Worm (Caenorhabditis elegans) whole organism, L3 larva: Measurements from ENCODE around the gene clc-2.

Source experiments
- ama-1 ChIP-seq: fragments of 150-350 bp; optimal IDR thresholded peaks from 2 replicates; lab custom pipeline; 2018
- ceh-82 ChIP-seq: fragments of 150-350 bp; optimal IDR thresholded peaks from 2 replicates; lab custom pipeline; 2014; ENCODE audit warnings: missing biosample characterization, missing genetic modification characterization
- elt-2 ChIP-seq: sonication (generic microtip); optimal IDR thresholded peaks from 2 replicates; lab custom pipeline; 2016; ENCODE audit warnings: missing genetic modification reagents, mild to moderate bottlenecking, missing genetic modification characterization, missing compliant biosample characterization
- fkh-10 ChIP-seq: sonication (generic microtip); optimal IDR thresholded peaks from 2 replicates; lab custom pipeline; 2017; ENCODE audit warnings: missing biosample characterization, missing genetic modification reagents, missing genetic modification characterization
- jun-1 ChIP-seq: fragments of 150-350 bp; optimal IDR thresholded peaks from 2 replicates; lab custom pipeline; 2014; ENCODE audit warnings: missing biosample characterization, missing genetic modification reagents, missing genetic modification characterization
- nhr-11 ChIP-seq: fragments of 150-350 bp; optimal IDR thresholded peaks from 2 replicates; lab custom pipeline; 2014; ENCODE audit warnings: missing biosample characterization, missing genetic modification characterization
- nhr-237 ChIP-seq: fragments of 150-350 bp; optimal IDR thresholded peaks from 2 replicates; lab custom pipeline; 2014; ENCODE audit warnings: missing biosample characterization, missing genetic modification characterization
- nhr-43 ChIP-seq: sonication (generic microtip); optimal IDR thresholded peaks from 2 replicates; lab custom pipeline; 2016; ENCODE audit warnings: mild to moderate bottlenecking, missing genetic modification characterization, missing compliant biosample characterization; ENCODE audit not compliant: poor library complexity, severe bottlenecking
- nhr-76 ChIP-seq: fragments of 150-350 bp; sonication (generic microtip); optimal IDR thresholded peaks from 5 replicates; lab custom pipeline; 2014; ENCODE audit warnings: missing biosample characterization, missing genetic modification characterization
- pqm-1 ChIP-seq: fragments of 150-350 bp; optimal IDR thresholded peaks from 2 replicates; lab custom pipeline; 2017; ENCODE audit warnings: missing biosample characterization, missing genetic modification characterization, inconsistent platforms
- snpc-4 ChIP-seq: fragments of 150-350 bp; optimal IDR thresholded peaks from 2 replicates; lab custom pipeline; 2014; ENCODE audit warnings: missing biosample characterization, missing genetic modification characterization
- tbx-2 ChIP-seq: sonication (generic microtip); optimal IDR thresholded peaks from 2 replicates; lab custom pipeline; 2016; ENCODE audit warnings: mild to moderate bottlenecking, missing genetic modification characterization, missing compliant biosample characterization
- unc-62 ChIP-seq: fragments of 150-350 bp; sonication (generic microtip); optimal IDR thresholded peaks from 4 replicates; lab custom pipeline; 2014; ENCODE audit warnings: missing biosample characterization, missing genetic modification reagents, missing genetic modification characterization

- TF ChIP-seq snpc-4 (tag; lab: Kevin White, UChicago) = no peak
- no peak for TF ChIP-seq nhr-11 (tag; lab: Kevin White, UChicago)
- peak; percentile 6 for TF ChIP-seq fkh-10
- TF ChIP-seq nhr-237 = no peak
- TF ChIP-seq tbx-2 = no peak
- peak; percentile 35 for TF ChIP-seq elt-2 (tag; lab: Kevin White, UChicago)
- TF ChIP-seq unc-62 = no peak
- TF ChIP-seq ceh-82 (tag; lab: Kevin White, UChicago) = no peak
- no peak for TF ChIP-seq nhr-76 (tag; lab: Kevin White, UChicago)
- no peak for TF ChIP-seq jun-1 (tag; lab: Kevin White, UChicago)
- TF ChIP-seq pqm-1 = no peak
- TF ChIP-seq ama-1 (lab: Kevin White, UChicago) = peak; percentile 82
- no peak for TF ChIP-seq nhr-43
Measured at ce11 chrX:7478476-7478875, 47.2 kb downstream of the clc-2 start.
